Worm (Caenorhabditis elegans) whole organism, L1 larva: ENCODE measurements around the gene sra-29.
A peak's percentile ranks its signal among the peaks of the same experiment; 100 is the strongest.

ENCODE experiments used
- C16A3.4 ChIP-seq: fragments of 150-350 bp; optimal IDR thresholded peaks from 2 replicates; lab custom pipeline; 2014; ENCODE audit warnings: missing biosample characterization, missing genetic modification characterization
- F16B12.6 ChIP-seq: fragments of 150-350 bp; optimal IDR thresholded peaks from 2 replicates; lab custom pipeline; 2014; ENCODE audit warnings: missing biosample characterization, missing genetic modification characterization
- aly-2 ChIP-seq: fragments of 150-350 bp; optimal IDR thresholded peaks from 2 replicates; lab custom pipeline; 2014; ENCODE audit warnings: missing biosample characterization, missing genetic modification characterization
- blmp-1 ChIP-seq: fragments of 150-350 bp; optimal IDR thresholded peaks from 2 replicates; lab custom pipeline; 2014; ENCODE audit warnings: missing biosample characterization, missing genetic modification characterization
- ceh-82 ChIP-seq, 3 experiments: fragments of 150-350 bp in 1 of 3; sonication (generic microtip) in 2 of 3; optimal IDR thresholded peaks; 2 replicates each; lab custom pipeline; 2014 to 2017; ENCODE audit warnings: missing biosample characterization in 3 of 3, missing genetic modification characterization in 3 of 3
- efl-1 ChIP-seq, 4 experiments: fragments of 150-350 bp; optimal IDR thresholded peaks in 3 of 4; peaks in 1 of 4; 1 replicate in 1 of 4; 2 replicates in 3 of 4; lab custom pipeline; 2014; ENCODE audit warnings: missing biosample characterization in 2 of 4, missing genetic modification characterization in 2 of 4, missing genetic modification reagents in 2 of 4
- efl-3 ChIP-seq: fragments of 200-800 bp; sonication (Bioruptor generic); optimal IDR thresholded peaks from 2 replicates; lab custom pipeline; 2018; ENCODE audit warnings: mild to moderate bottlenecking, missing genetic modification characterization, missing compliant biosample characterization
- egl-27 ChIP-seq, 2 experiments: fragments of 150-350 bp in 1 of 2; sonication (generic microtip); optimal IDR thresholded peaks; 3 replicates each; lab custom pipeline; 2017 to 2018; ENCODE audit warnings: missing biosample characterization in 2 of 2, missing genetic modification characterization in 2 of 2, missing genetic modification reagents in 2 of 2
- elt-2 ChIP-seq: sonication (generic microtip); optimal IDR thresholded peaks from 2 replicates; lab custom pipeline; 2016; ENCODE audit warnings: missing genetic modification characterization, mild to moderate bottlenecking, inconsistent platforms, missing compliant biosample characterization, missing genetic modification reagents
- elt-3 ChIP-seq, 6 experiments: fragments of 150-350 bp in 1 of 6; sonication (generic microtip); optimal IDR thresholded peaks; 2 replicates each; lab custom pipeline; 2017 to 2018; ENCODE audit warnings: missing biosample characterization in 6 of 6, missing genetic modification characterization in 6 of 6, inconsistent platforms in 1 of 6
- isw-1 ChIP-seq: fragments of 200-800 bp; sonication (Bioruptor generic); IDR thresholded peaks from 2 replicates; pipeline ENCODE4 v1.3.6; 2022; ENCODE audit warnings: missing genetic modification characterization, missing compliant biosample characterization
- jun-1 ChIP-seq: fragments of 150-350 bp; optimal IDR thresholded peaks from 2 replicates; lab custom pipeline; 2014; ENCODE audit warnings: missing biosample characterization, missing genetic modification reagents, missing genetic modification characterization
- lin-14 ChIP-seq: fragments of 200-800 bp; sonication (Bioruptor generic); optimal IDR thresholded peaks from 2 replicates; lab custom pipeline; 2018; ENCODE audit warnings: mild to moderate bottlenecking, missing genetic modification characterization, moderate library complexity, missing compliant biosample characterization
- lin-35 ChIP-seq, 2 experiments: fragments of 150-350 bp; optimal IDR thresholded peaks; 2 replicates each; lab custom pipeline; 2014; ENCODE audit warnings: missing biosample characterization in 2 of 2, missing genetic modification characterization in 2 of 2, missing genetic modification reagents in 2 of 2
- lsy-2 ChIP-seq, 2 experiments: fragments of 150-350 bp; optimal IDR thresholded peaks; 2 replicates each; lab custom pipeline; 2014; ENCODE audit warnings: missing biosample characterization in 2 of 2, missing genetic modification characterization in 2 of 2
- mep-1 ChIP-seq: fragments of 150-350 bp; optimal IDR thresholded peaks from 2 replicates; lab custom pipeline; 2014; ENCODE audit warnings: missing biosample characterization, missing genetic modification characterization
- nhr-11 ChIP-seq: fragments of 150-350 bp; optimal IDR thresholded peaks from 2 replicates; lab custom pipeline; 2014; ENCODE audit warnings: missing biosample characterization, missing genetic modification characterization
- nhr-19 ChIP-seq: fragments of 200-800 bp; sonication (Bioruptor generic); conservative IDR thresholded peaks from 2 replicates; pipeline ENCODE4 v1.3.6; 2022; ENCODE audit warnings: missing genetic modification characterization, missing compliant biosample characterization
- nhr-47 ChIP-seq: sonication (generic microtip); optimal IDR thresholded peaks from 2 replicates; lab custom pipeline; 2016; ENCODE audit warnings: mild to moderate bottlenecking, missing genetic modification characterization, moderate library complexity, missing compliant biosample characterization
- nhr-71 ChIP-seq: sonication (generic microtip); optimal IDR thresholded peaks from 2 replicates; lab custom pipeline; 2016; ENCODE audit warnings: mild to moderate bottlenecking, missing genetic modification characterization, moderate library complexity, missing compliant biosample characterization
- nhr-85 ChIP-seq: sonication (generic microtip); peaks from one replicate; lab custom pipeline; 2016; ENCODE audit warnings: missing genetic modification characterization, inconsistent platforms, missing compliant biosample characterization
- nhr-90 ChIP-seq: sonication (generic microtip); optimal IDR thresholded peaks from 2 replicates; lab custom pipeline; 2016; ENCODE audit warnings: mild to moderate bottlenecking, missing genetic modification characterization, missing compliant biosample characterization; ENCODE audit not compliant: poor library complexity
- pag-3 ChIP-seq: sonication (generic microtip); optimal IDR thresholded peaks from 2 replicates; lab custom pipeline; 2017; ENCODE audit warnings: missing genetic modification characterization, mild to moderate bottlenecking, missing compliant biosample characterization, antibody characterized with exemption, borderline replicate concordance; ENCODE audit not compliant: insufficient read depth
- rnt-1 ChIP-seq: sonication (generic microtip); optimal IDR thresholded peaks from 2 replicates; lab custom pipeline; 2016; ENCODE audit warnings: mild to moderate bottlenecking, missing genetic modification characterization, moderate library complexity, missing compliant biosample characterization
- snu-23 ChIP-seq: sonication (generic microtip); optimal IDR thresholded peaks from 2 replicates; lab custom pipeline; 2016; ENCODE audit warnings: missing genetic modification characterization, missing compliant biosample characterization
- swsn-7 ChIP-seq: sonication (generic microtip); optimal IDR thresholded peaks from 2 replicates; lab custom pipeline; 2016; ENCODE audit warnings: missing genetic modification characterization, missing compliant biosample characterization
- unc-130 ChIP-seq: fragments of 150-350 bp; optimal IDR thresholded peaks from 2 replicates; lab custom pipeline; 2017; ENCODE audit warnings: missing biosample characterization, missing genetic modification characterization, inconsistent platforms
- unc-98 ChIP-seq: fragments of 200-800 bp; sonication (Bioruptor generic); IDR thresholded peaks from 2 replicates; pipeline ENCODE4 v1.3.6; 2022; ENCODE audit warnings: missing genetic modification characterization, missing compliant biosample characterization
- ztf-11 ChIP-seq, 2 experiments: sonication (generic microtip); optimal IDR thresholded peaks; 2 replicates each; lab custom pipeline; 2016 to 2017; ENCODE audit warnings: missing genetic modification characterization in 2 of 2, missing biosample characterization in 1 of 2, missing compliant biosample characterization in 1 of 2

Gene sra-29

DNA sequence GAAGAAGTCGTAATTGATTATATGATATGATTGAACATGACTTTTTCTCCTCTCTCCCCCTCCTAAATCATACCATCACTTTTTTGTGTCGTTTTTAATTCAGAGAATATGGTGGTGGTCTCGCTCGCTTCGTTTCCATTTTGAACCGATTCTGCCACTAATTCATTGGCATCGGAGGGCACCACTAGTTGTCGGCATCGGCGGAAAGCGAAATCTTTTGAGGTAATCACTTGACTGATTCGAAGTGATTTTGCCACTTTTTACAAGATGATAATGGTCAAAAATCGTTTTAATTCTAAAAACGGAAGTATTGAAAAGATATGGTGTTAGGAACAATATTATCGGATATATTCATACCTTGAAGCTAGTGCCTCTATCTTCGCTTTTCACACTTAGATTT lies 41.2 kb upstream of the sra-29 start, which contains the start of gene klf-3:
Gene klf-3, plus strand, starts transcription at position 109 of the 400 bp plus-strand sequence.
- TF ChIP-seq pag-3 (tag; lab: Kevin White, UChicago) (peak; percentile 53), aly-2 (no peak), swsn-7 (tag; lab: Kevin White, UChicago) (no peak), elt-3 (tag; optimal IDR thresholded peaks at IDR 0.05; lab: Kevin White, UChicago) (peak in 1 of 6 experiments; percentile 17), rnt-1 (tag; lab: Kevin White, UChicago) (no peak), blmp-1 (tag; lab: Kevin White, UChicago) (peak; percentile 59)
- TF ChIP-seq, all 84 proteins: peak for 3

DNA sequence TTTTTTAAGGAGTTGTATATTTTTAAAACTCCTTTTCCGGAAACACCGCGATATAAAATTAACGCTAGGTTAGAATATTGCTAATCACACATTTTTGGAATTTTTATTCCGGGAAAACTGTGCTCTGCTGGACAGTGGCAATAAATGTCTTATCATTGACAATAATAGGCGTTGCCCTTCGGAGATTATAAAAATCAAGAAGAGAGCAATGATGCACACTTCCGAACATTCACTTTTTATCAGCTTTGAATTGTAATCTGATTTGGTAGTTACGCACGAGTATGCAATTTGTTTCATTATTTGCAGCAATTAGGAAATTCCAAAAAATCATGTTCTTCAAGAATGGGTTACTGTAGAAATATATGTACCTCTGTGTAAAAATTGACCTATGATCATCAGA lies 40.6 kb upstream of the sra-29 start:
- TF ChIP-seq elt-2 (tag; lab: Kevin White, UChicago), result peak; percentile 69
- TF ChIP-seq nhr-19 (GFP tag; lab: Robert Waterston, UW), result no peak
- no peak for TF ChIP-seq efl-1 (optimal IDR thresholded peaks at IDR 0.05; lab: Kevin White, UChicago)
- TF ChIP-seq efl-1 (GFP tag; optimal IDR thresholded peaks at IDR 0.05 in 1 of 2; lab: Kevin White, UChicago), result peak in 1 of 2 experiments; percentile 21
- TF ChIP-seq nhr-47 (tag; lab: Kevin White, UChicago), result no peak
- no peak for TF ChIP-seq efl-3
- TF ChIP-seq ceh-82 (tag; optimal IDR thresholded peaks at IDR 0.05; lab: Kevin White, UChicago), result no peak
- TF ChIP-seq, all 84 proteins: peak for 2

DNA sequence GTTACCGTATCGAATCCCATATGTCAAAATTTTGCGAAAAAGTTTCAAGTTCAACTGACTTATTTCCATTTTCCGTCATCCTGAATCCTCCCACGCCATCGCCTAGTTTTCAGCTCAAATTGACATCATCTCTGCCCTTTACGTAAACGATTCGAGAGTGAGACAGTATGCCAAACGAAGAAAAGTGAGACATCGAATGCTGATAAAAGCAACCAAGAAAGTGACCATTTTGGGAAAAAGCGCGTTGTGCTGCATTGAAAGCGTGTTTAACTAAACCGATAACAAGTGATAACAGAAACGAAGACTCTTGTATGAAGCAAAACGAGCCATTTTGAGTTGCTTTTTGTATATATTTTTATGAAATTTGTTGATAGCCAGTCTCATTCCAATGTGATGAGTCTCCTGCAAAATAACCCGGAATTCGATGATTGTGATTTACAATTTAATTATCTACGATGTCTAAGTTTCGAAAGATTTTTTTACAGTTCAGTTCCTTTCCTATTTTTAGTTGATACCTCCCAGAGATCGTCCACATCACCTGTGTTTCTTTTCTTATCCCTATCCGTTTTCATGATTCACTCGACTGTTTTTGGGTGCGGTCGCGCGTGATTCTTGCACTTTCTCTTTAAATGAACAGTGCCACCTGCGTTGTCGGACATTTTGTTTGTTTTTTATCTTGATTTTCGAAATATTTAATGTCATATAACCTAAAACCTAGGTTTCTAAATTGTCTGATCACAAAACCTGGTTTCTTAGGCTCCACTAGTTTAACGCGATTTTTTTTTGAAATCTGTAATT lies 39.9 kb upstream of the sra-29 start:
- peak; percentile 84 for TF ChIP-seq nhr-85
- peak; percentile 95 for TF ChIP-seq blmp-1 (tag; lab: Kevin White, UChicago)
- peak; percentile 39 for TF ChIP-seq lin-14 (GFP tag; lab: Kevin White, UChicago)
- peak in 1 of 6 experiments; percentile 68 for TF ChIP-seq elt-3 (tag; optimal IDR thresholded peaks at IDR 0.05; lab: Kevin White, UChicago)
- TF ChIP-seq elt-2 (tag; lab: Kevin White, UChicago), result peak; percentile 83
- TF ChIP-seq egl-27 (tag; optimal IDR thresholded peaks at IDR 0.05; lab: Kevin White, UChicago), result no peak
- TF ChIP-seq nhr-90 (tag; lab: Kevin White, UChicago), result no peak

DNA sequence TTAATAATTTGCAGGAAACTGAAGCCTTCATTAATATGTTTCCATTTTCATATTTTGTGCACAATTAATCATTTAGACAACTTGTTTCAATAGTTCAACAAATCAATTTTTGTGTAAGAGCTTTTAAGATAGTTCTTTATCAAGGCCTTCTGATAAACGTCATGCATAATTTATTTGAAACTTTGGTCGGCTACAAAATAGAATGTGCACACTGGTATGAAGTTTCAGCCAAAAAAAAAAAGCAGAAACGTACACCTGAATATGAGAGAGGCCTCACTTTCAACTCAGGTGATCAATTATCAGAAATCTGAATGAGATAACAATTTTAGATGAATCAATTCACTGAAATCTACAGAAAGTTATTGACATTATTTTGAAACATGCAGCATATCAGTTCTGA lies 39.0 kb upstream of the sra-29 start:
- peak; percentile 63 for TF ChIP-seq elt-2 (tag; lab: Kevin White, UChicago)
- no peak for TF ChIP-seq F16B12.6 (tag; lab: Kevin White, UChicago)
- no peak for TF ChIP-seq unc-130 (tag; lab: Kevin White, UChicago)
- TF ChIP-seq unc-98, result no peak
- no peak for TF ChIP-seq C16A3.4 (tag; lab: Kevin White, UChicago)
- no peak for TF ChIP-seq nhr-85
- no peak for TF ChIP-seq ztf-11 (tag; optimal IDR thresholded peaks at IDR 0.05; lab: Kevin White, UChicago)

DNA sequence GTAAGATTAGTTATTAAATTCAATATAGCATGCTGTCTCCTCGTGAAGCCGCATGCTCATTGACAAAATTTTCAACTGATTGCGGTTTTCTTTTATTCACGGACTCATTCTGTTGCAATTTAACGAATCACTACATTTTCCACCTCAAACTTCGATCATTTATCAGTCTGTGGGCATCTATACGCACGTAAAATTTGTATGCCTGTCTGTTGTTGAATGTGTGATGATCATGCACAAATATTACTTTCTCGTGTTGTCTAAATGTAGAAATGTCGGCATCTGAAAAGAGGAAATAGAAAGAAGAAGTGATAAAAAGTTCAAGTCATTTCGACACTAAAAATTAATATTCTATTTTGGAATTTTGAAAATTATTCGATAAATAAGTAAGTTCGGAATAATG lies 37.0 kb upstream of the sra-29 start:
- no peak for TF ChIP-seq jun-1
- peak in 1 of 2 experiments; percentile 34 for TF ChIP-seq lin-35 (GFP tag; optimal IDR thresholded peaks at IDR 0.05; lab: Kevin White, UChicago)
- TF ChIP-seq elt-2 (tag; lab: Kevin White, UChicago), result peak; percentile 72
- no peak for TF ChIP-seq nhr-71 (tag; lab: Kevin White, UChicago)

DNA sequence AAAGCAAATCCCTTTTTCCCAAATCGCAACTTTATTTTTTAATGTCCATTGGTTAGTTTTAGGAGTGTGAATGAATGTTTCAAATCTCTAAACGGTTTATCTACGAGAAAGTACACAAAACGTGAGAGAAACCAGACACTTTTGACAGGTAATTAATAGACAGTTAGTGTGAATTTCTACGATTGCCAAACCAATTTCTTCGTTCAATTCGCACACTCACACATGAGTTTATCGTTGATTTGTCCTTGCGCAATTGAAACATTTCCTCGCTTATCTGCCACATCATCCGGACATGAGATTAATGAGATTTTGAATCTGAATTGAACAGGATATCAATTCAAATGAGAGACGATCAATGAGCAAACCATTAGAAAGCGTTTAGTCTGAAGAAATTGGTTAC lies 34.7 kb upstream of the sra-29 start:
- TF ChIP-seq nhr-71 (tag; lab: Kevin White, UChicago) (peak; percentile 19), elt-3 (tag; optimal IDR thresholded peaks at IDR 0.05; lab: Kevin White, UChicago) (peak in 3 of 6 experiments; percentile 13 to 48 (median 25)), lin-14 (GFP tag; lab: Kevin White, UChicago) (peak; percentile 74), nhr-85 (peak; percentile 87), mep-1 (tag; lab: Kevin White, UChicago) (peak; percentile 66), isw-1 (GFP tag; lab: Robert Waterston, UW) (no peak), nhr-90 (tag; lab: Kevin White, UChicago) (peak; percentile 1), nhr-11 (tag; lab: Kevin White, UChicago) (no peak), lin-35 (GFP tag; optimal IDR thresholded peaks at IDR 0.05; lab: Kevin White, UChicago) (no peak), snu-23 (GFP tag; lab: Kevin White, UChicago) (peak; percentile 31), blmp-1 (tag; lab: Kevin White, UChicago) (peak; percentile 54), lsy-2 (tag; optimal IDR thresholded peaks at IDR 0.05; lab: Kevin White, UChicago) (peak; percentile 0 to 31), C16A3.4 (tag; lab: Kevin White, UChicago) (peak; percentile 4)
- TF ChIP-seq, all 84 proteins: peak for 10
